Worm (Caenorhabditis elegans): ENCODE results near the gene ztf-14.

Gene ztf-14

DNA sequence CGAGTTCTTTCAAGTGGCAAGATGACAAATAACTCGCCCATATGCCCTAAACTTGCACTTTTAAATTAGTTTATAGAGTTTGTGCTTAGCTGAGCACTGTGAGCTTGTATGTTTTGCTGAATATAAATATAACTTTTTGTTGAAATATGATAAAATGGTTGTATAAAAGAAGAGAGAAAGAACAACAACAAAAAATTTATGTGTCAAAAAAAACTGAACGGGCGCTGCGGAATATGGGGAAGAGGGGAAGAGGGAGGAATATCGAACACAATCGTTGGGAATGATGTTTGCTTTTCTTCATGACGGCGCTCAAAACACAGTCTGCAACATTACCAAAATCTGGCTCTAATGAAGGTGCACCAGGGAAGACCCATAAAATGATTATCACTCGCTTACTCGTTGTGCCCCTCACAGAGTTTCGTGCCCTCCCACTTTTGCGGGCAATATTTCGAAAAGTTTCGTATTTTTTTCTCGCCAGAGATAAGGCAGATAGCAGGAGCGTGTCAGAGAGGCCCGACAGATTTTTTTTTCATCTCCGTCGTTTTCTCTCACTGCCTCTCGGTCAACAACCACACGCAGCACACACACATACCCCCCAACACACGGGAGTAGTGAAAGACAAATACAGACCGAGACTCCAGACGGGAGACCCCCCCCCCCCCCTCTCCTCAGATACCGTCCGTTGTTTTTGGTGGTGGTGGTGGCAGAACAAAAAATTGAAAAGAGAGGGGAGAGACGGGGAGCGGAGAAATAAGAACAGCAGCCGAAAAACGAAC, 9.9 kb downstream of the ztf-14 start (continued):
- TF ChIP-seq nhr-47 (tag; optimal IDR thresholded peaks at IDR 0.05) (peak; percentile 39), skn-1 (tag; optimal IDR thresholded peaks at IDR 0.05) (peak; percentile 17), egl-27 (tag; optimal IDR thresholded peaks at IDR 0.05) (peak; percentile 30 to 51), alr-1 (tag; optimal IDR thresholded peaks at IDR 0.05; ENCODE audit: borderline replicate concordance) (no peak), mep-1 (tag; optimal IDR thresholded peaks at IDR 0.05) (peak; percentile 33), lin-39 (tag; optimal IDR thresholded peaks at IDR 0.05) (no peak), aly-2 (tag; optimal IDR thresholded peaks at IDR 0.05) (no peak), nhr-19 (GFP tag; conservative IDR thresholded peaks at IDR 0.05) (peak; percentile 73), sup-37 (GFP tag; optimal IDR thresholded peaks at IDR 0.05) (no peak), nhr-76 (tag; optimal IDR thresholded peaks at IDR 0.05) (no peak), ceh-88 (GFP tag; IDR thresholded peaks at IDR 0.05) (no peak), fos-1 (tag; optimal IDR thresholded peaks at IDR 0.05) (no peak), zip-4 (GFP tag; optimal IDR thresholded peaks at IDR 0.05) (no peak), nhr-28 (tag; optimal IDR thresholded peaks at IDR 0.05) (no peak), rnt-1 (tag; optimal IDR thresholded peaks at IDR 0.05) (peak; percentile 83), efl-3 (GFP tag; optimal IDR thresholded peaks at IDR 0.05) (no peak), fkh-4 (tag; optimal IDR thresholded peaks at IDR 0.05; ENCODE audit: borderline replicate concordance) (no peak), F16B12.6 (tag; optimal IDR thresholded peaks at IDR 0.05) (peak; percentile 9), dsc-1 (tag; optimal IDR thresholded peaks at IDR 0.05) (no peak), unc-98 (GFP tag; IDR thresholded peaks at IDR 0.05) (no peak; the same call in 1 of the 2 replicates), ceh-82 (tag; optimal IDR thresholded peaks at IDR 0.05) (peak in 2 of 3 experiments; percentile 22 to 28), aha-1 (tag; optimal IDR thresholded peaks at IDR 0.05) (no peak), vab-15 (tag; optimal IDR thresholded peaks at IDR 0.05) (no peak), nhr-12 (tag; optimal IDR thresholded peaks at IDR 0.05) (no peak), nhr-84 (tag; optimal IDR thresholded peaks at IDR 0.05) (no peak), pax-3 (tag; optimal IDR thresholded peaks at IDR 0.05) (no peak), tbx-2 (tag; optimal IDR thresholded peaks at IDR 0.05) (peak; percentile 17), xbp-1 (tag; optimal IDR thresholded peaks at IDR 0.05) (no peak), ceh-8 (GFP tag; optimal IDR thresholded peaks at IDR 0.05) (no peak), unc-86 (tag; optimal IDR thresholded peaks at IDR 0.05) (no peak), egl-13 (tag; optimal IDR thresholded peaks at IDR 0.05) (no peak), ceh-63 (GFP tag; optimal IDR thresholded peaks at IDR 0.05) (no peak), lin-14 (GFP tag; optimal IDR thresholded peaks at IDR 0.05) (peak; percentile 91), grh-1 (GFP tag; IDR thresholded peaks at IDR 0.05) (peak; percentile 69), fkh-10 (GFP tag; optimal IDR thresholded peaks at IDR 0.05) (no peak), unc-130 (tag; optimal IDR thresholded peaks at IDR 0.05) (no peak), snpc-4 (tag; optimal IDR thresholded peaks at IDR 0.05) (no peak), mab-9 (GFP tag; IDR thresholded peaks at IDR 0.05) (no peak), C34B4.2 (tag; optimal IDR thresholded peaks at IDR 0.05) (no peak), nhr-77 (tag; optimal IDR thresholded peaks at IDR 0.05) (peak; percentile 90), mdl-1 (tag; optimal IDR thresholded peaks at IDR 0.05) (peak in 1 of 2 experiments; percentile 64), hpl-2 (GFP tag; optimal IDR thresholded peaks at IDR 0.05) (no peak), C04F5.9 (tag; optimal IDR thresholded peaks at IDR 0.05) (no peak), nhr-85 (tag) (peak; percentile 96), tlp-1 (tag; optimal IDR thresholded peaks at IDR 0.05) (no peak), nhr-71 (tag; optimal IDR thresholded peaks at IDR 0.05) (peak; percentile 82), ets-5 (GFP tag; IDR thresholded peaks at IDR 0.05) (no peak), nhr-237 (tag; optimal IDR thresholded peaks at IDR 0.05) (peak; percentile 54), ztf-11 (tag; optimal IDR thresholded peaks at IDR 0.05) (no peak), jun-1 (tag; optimal IDR thresholded peaks at IDR 0.05) (peak; percentile 7), nhr-90 (tag; optimal IDR thresholded peaks at IDR 0.05; ENCODE audit: poor library complexity) (peak; percentile 52), lsy-2 (tag; optimal IDR thresholded peaks at IDR 0.05) (peak; percentile 14 to 42)

Measured in whole organism, L1 larva.